Fruit fly (Drosophila melanogaster) whole organism, embryonic: Measurements from ENCODE around the gene Fign.

Experiments used
- Abd-B ChIP-seq: fragments of 200-800 bp; sonication (Bioruptor generic); optimal IDR thresholded peaks from 2 replicates; lab custom pipeline; 2018; ENCODE audit warnings: missing biosample characterization, mild to moderate bottlenecking, missing genetic modification characterization, moderate library complexity
- Awh ChIP-seq: fragments of 200-800 bp; sonication (Bioruptor generic); IDR thresholded peaks from 2 replicates; pipeline ENCODE4, ENCODE4 v1.3.6; 2022; ENCODE audit warnings: missing biosample characterization, missing genetic modification characterization
- BEAF-32 ChIP-seq: fragments of 200-800 bp; sonication (Bioruptor generic); optimal IDR thresholded peaks from 3 replicates; lab custom pipeline; 2017; ENCODE audit warnings: missing biosample characterization, missing genetic modification characterization, mild to moderate bottlenecking, moderate library complexity, missing genetic modification reagents
- CG10147 ChIP-seq: fragments of 200-800 bp; sonication (Bioruptor generic); optimal IDR thresholded peaks from 2 replicates; lab custom pipeline; 2019; ENCODE audit warnings: missing biosample characterization, mild to moderate bottlenecking, missing genetic modification characterization, moderate library complexity
- CG10366 ChIP-seq: fragments of 200-800 bp; sonication (Bioruptor generic); IDR thresholded peaks from 2 replicates; pipeline ENCODE4 v1.3.6; 2022; ENCODE audit warnings: missing biosample characterization, missing genetic modification characterization
- CG10431 ChIP-seq: fragments of 200-800 bp; sonication (Bioruptor generic); optimal IDR thresholded peaks from 3 replicates; lab custom pipeline; 2018; ENCODE audit warnings: missing biosample characterization, mild to moderate bottlenecking, missing genetic modification characterization
- CG10543 ChIP-seq: fragments of 200-800 bp; sonication (Bioruptor generic); optimal IDR thresholded peaks from 3 replicates; lab custom pipeline; 2017; ENCODE audit warnings: missing biosample characterization, mild to moderate bottlenecking, missing genetic modification characterization, moderate library complexity
- CG11723 ChIP-seq: fragments of 200-800 bp; sonication (Bioruptor generic); optimal IDR thresholded peaks from 2 replicates; lab custom pipeline; 2017; ENCODE audit warnings: missing biosample characterization, mild to moderate bottlenecking, missing genetic modification characterization
- CG15514 ChIP-seq: fragments of 200-800 bp; sonication (Bioruptor generic); optimal IDR thresholded peaks from 3 replicates; lab custom pipeline; 2017; ENCODE audit warnings: missing biosample characterization, missing genetic modification characterization, mild to moderate bottlenecking, moderate library complexity, missing genetic modification reagents
- CG17328 ChIP-seq: fragments of 200-800 bp; sonication (Bioruptor generic); IDR thresholded peaks from 2 replicates; pipeline ENCODE4 v1.3.6; 2022; ENCODE audit warnings: missing biosample characterization, missing genetic modification characterization
- CG18011 ChIP-seq: fragments of 200-800 bp; sonication (Bioruptor generic); optimal IDR thresholded peaks from 2 replicates; lab custom pipeline; 2017; ENCODE audit warnings: missing biosample characterization, missing genetic modification characterization, mild to moderate bottlenecking, moderate library complexity, missing genotype
- CG30020 ChIP-seq: fragments of 200-800 bp; optimal IDR thresholded peaks from 2 replicates; lab custom pipeline; 2019; ENCODE audit warnings: missing biosample characterization, mild to moderate bottlenecking, missing genetic modification characterization, moderate library complexity
- CG30403 ChIP-seq: fragments of 200-800 bp; sonication (Bioruptor generic); optimal IDR thresholded peaks from 3 replicates; lab custom pipeline; 2016; ENCODE audit warnings: missing biosample characterization, missing genetic modification characterization
- CG34224 ChIP-seq: fragments of 200-800 bp; sonication (Bioruptor generic); IDR thresholded peaks from 3 replicates; pipeline ENCODE4 v1.3.6; 2022; ENCODE audit warnings: missing biosample characterization, missing genetic modification characterization; ENCODE audit not compliant: partially characterized antibody
- CG5953 ChIP-seq: fragments of 200-800 bp; sonication (Bioruptor generic); IDR thresholded peaks from 2 replicates; pipeline ENCODE4 v1.3.6; 2022; ENCODE audit warnings: missing biosample characterization, missing genetic modification characterization
- CG7556 ChIP-seq: fragments of 200-800 bp; sonication (Bioruptor generic); optimal IDR thresholded peaks from 2 replicates; lab custom pipeline; 2017; ENCODE audit warnings: missing biosample characterization, mild to moderate bottlenecking, missing genetic modification characterization
- CG8290 ChIP-seq, 3 experiments: fragments of 200-800 bp; sonication (Bioruptor generic); optimal IDR thresholded peaks; 2 replicates each; lab custom pipeline; 2016 to 2019; ENCODE audit warnings: missing biosample characterization in 3 of 3, missing genetic modification characterization in 3 of 3, mild to moderate bottlenecking in 2 of 3, moderate library complexity in 1 of 3
- CG8478 ChIP-seq: fragments of >200 bp; optimal IDR thresholded peaks from 2 replicates; lab custom pipeline; 2018
- CG9876 ChIP-seq: fragments of 200-800 bp; sonication (Bioruptor generic); optimal IDR thresholded peaks from 2 replicates; lab custom pipeline; 2016; ENCODE audit warnings: missing biosample characterization, missing genetic modification characterization
- Dad ChIP-seq: fragments of 200-800 bp; sonication (Bioruptor generic); optimal IDR thresholded peaks from 3 replicates; lab custom pipeline; 2016; ENCODE audit warnings: missing biosample characterization, missing genetic modification characterization
- Dref ChIP-seq: fragments of 200-800 bp; sonication (Bioruptor generic); IDR thresholded peaks from 2 replicates; pipeline ENCODE4 v1.3.6; 2022; ENCODE audit warnings: missing biosample characterization, missing genetic modification characterization
- Ets65A ChIP-seq: fragments of 200-800 bp; sonication (Bioruptor generic); peaks from one replicate; lab custom pipeline; 2016; ENCODE audit warnings: missing biosample characterization, missing genetic modification characterization
- Fer2 ChIP-seq: fragments of 200-800 bp; sonication (Bioruptor generic); optimal IDR thresholded peaks from 2 replicates; lab custom pipeline; 2018; ENCODE audit warnings: missing biosample characterization, mild to moderate bottlenecking, missing genetic modification characterization, moderate library complexity
- Hr3 ChIP-seq: fragments of 200-800 bp; sonication (Bioruptor generic); optimal IDR thresholded peaks from 3 replicates; lab custom pipeline; 2016; ENCODE audit warnings: missing biosample characterization, missing genetic modification characterization
- Lhr ChIP-seq: fragments of 200-800 bp; sonication (Bioruptor generic); optimal IDR thresholded peaks from 3 replicates; lab custom pipeline; 2017; ENCODE audit warnings: mild to moderate bottlenecking, missing biosample characterization, missing genetic modification reagents, missing genetic modification characterization
- NfI ChIP-seq: fragments of 200-800 bp; sonication (Bioruptor generic); optimal IDR thresholded peaks from 3 replicates; lab custom pipeline; 2018; ENCODE audit warnings: missing biosample characterization, mild to moderate bottlenecking, missing genetic modification characterization, moderate library complexity
- Opbp ChIP-seq: fragments of 200-800 bp; sonication (Bioruptor generic); IDR thresholded peaks from 3 replicates; pipeline ENCODE4 v1.3.6; 2022; ENCODE audit warnings: missing biosample characterization, missing genetic modification characterization; ENCODE audit not compliant: partially characterized antibody
- Scr ChIP-seq: fragments of 200-800 bp; sonication (Bioruptor generic); IDR thresholded peaks from 2 replicates; pipeline ENCODE4 v1.3.6; 2022; ENCODE audit warnings: missing biosample characterization, missing genetic modification characterization; ENCODE audit not compliant: partially characterized antibody
- Sox102F ChIP-seq: fragments of 200-800 bp; sonication (Bioruptor generic); optimal IDR thresholded peaks from 2 replicates; lab custom pipeline; 2018; ENCODE audit warnings: missing biosample characterization, mild to moderate bottlenecking, missing genetic modification characterization, moderate library complexity
- Usf ChIP-seq: fragments of 200-800 bp; sonication (Bioruptor generic); optimal IDR thresholded peaks from 2 replicates; lab custom pipeline; 2017; ENCODE audit warnings: missing genotype, missing biosample characterization, missing genetic modification characterization
- ac ChIP-seq: fragments of 200-800 bp; sonication (Bioruptor generic); optimal IDR thresholded peaks from 3 replicates; lab custom pipeline; 2017; ENCODE audit warnings: missing biosample characterization, mild to moderate bottlenecking, missing genetic modification characterization
- amos ChIP-seq: fragments of 200-800 bp; sonication (Bioruptor generic); IDR thresholded peaks from 2 replicates; pipeline ENCODE4 v1.3.6; 2022; ENCODE audit warnings: missing biosample characterization, missing genetic modification characterization; ENCODE audit not compliant: partially characterized antibody
- ash1 ChIP-seq: fragments of 200-800 bp; sonication (Bioruptor generic); optimal IDR thresholded peaks from 2 replicates; lab custom pipeline; 2018; ENCODE audit warnings: missing biosample characterization, mild to moderate bottlenecking, missing genetic modification characterization
- br ChIP-seq: fragments of >200 bp; optimal IDR thresholded peaks from 2 replicates; lab custom pipeline; 2017
- btn ChIP-seq: fragments of 200-800 bp; sonication (Bioruptor generic); optimal IDR thresholded peaks from 2 replicates; lab custom pipeline; 2016; ENCODE audit warnings: missing biosample characterization, missing genetic modification characterization
- danr ChIP-seq: fragments of 200-800 bp; sonication (Bioruptor generic); IDR thresholded peaks from 2 replicates; pipeline ENCODE4 v1.3.6; 2022; ENCODE audit warnings: missing biosample characterization, missing genetic modification characterization
- dati ChIP-seq: fragments of 200-800 bp; sonication (Bioruptor generic); IDR thresholded peaks from 2 replicates; pipeline ENCODE4 v1.3.6; 2022; ENCODE audit warnings: missing biosample characterization, missing genetic modification characterization
- disco-r ChIP-seq: fragments of 200-800 bp; sonication (Bioruptor generic); optimal IDR thresholded peaks from 2 replicates; lab custom pipeline; 2016; ENCODE audit warnings: missing biosample characterization, missing genetic modification characterization
- hb ChIP-seq: fragments of 200-800 bp; sonication (Bioruptor generic); IDR thresholded peaks from 3 replicates; pipeline ENCODE4 v1.3.6; 2022; ENCODE audit warnings: missing biosample characterization, missing genetic modification characterization; ENCODE audit not compliant: partially characterized antibody
- hbn ChIP-seq: fragments of 200-800 bp; sonication (Bioruptor generic); IDR thresholded peaks from 2 replicates; pipeline ENCODE4 v1.3.6; 2022; ENCODE audit warnings: missing biosample characterization, missing genetic modification characterization; ENCODE audit not compliant: partially characterized antibody
- inv ChIP-seq: fragments of 200-800 bp; sonication (Bioruptor generic); IDR thresholded peaks from 2 replicates; pipeline ENCODE4 v1.3.6; 2022; ENCODE audit warnings: missing biosample characterization, missing genetic modification characterization; ENCODE audit not compliant: partially characterized antibody
- knrl ChIP-seq: fragments of 200-800 bp; sonication (Bioruptor generic); IDR thresholded peaks from 3 replicates; pipeline ENCODE4 v1.3.6; 2022; ENCODE audit warnings: missing biosample characterization, missing genetic modification characterization; ENCODE audit not compliant: partially characterized antibody
- mirr ChIP-seq: fragments of 200-800 bp; sonication (Bioruptor generic); optimal IDR thresholded peaks from 3 replicates; lab custom pipeline; 2018; ENCODE audit warnings: missing biosample characterization, mild to moderate bottlenecking, missing genetic modification characterization
- onecut ChIP-seq: fragments of 200-800 bp; sonication (Bioruptor generic); IDR thresholded peaks from 2 replicates; pipeline ENCODE4 v1.3.6; 2022; ENCODE audit warnings: missing biosample characterization, missing genetic modification characterization
- phol ChIP-seq: fragments of 200-800 bp; sonication (Bioruptor generic); optimal IDR thresholded peaks from 3 replicates; lab custom pipeline; 2018; ENCODE audit warnings: missing biosample characterization, mild to moderate bottlenecking, missing genetic modification characterization, moderate library complexity
- pzg ChIP-seq: fragments of 200-800 bp; sonication (Bioruptor generic); optimal IDR thresholded peaks from 3 replicates; lab custom pipeline; 2018; ENCODE audit warnings: missing biosample characterization, mild to moderate bottlenecking, missing genetic modification characterization, moderate library complexity
- sd ChIP-seq: fragments of 200-800 bp; sonication (Bioruptor generic); optimal IDR thresholded peaks from 3 replicates; lab custom pipeline; 2018; ENCODE audit warnings: missing biosample characterization, mild to moderate bottlenecking, missing genetic modification characterization, moderate library complexity
- ssp ChIP-seq: fragments of 200-800 bp; sonication (Bioruptor generic); IDR thresholded peaks from 2 replicates; pipeline ENCODE4 v1.3.6; 2022; ENCODE audit warnings: missing biosample characterization, missing genetic modification characterization
- unc-4 ChIP-seq: fragments of 200-800 bp; sonication (Bioruptor generic); IDR thresholded peaks from 2 replicates; pipeline ENCODE4 v1.3.6; 2022; ENCODE audit warnings: missing biosample characterization, missing genetic modification characterization; ENCODE audit not compliant: partially characterized antibody

Gene Fign

dm6 chr2L:3319731-3320295 is at the start of gene Fign, which contains the start of gene CG8837 (continued):
- TF ChIP-seq Dref (GFP tag; lab: Robert Waterston, UW), result peak; percentile 98
- peak; percentile 3 for TF ChIP-seq CG10543
- peak; percentile 57 for TF ChIP-seq unc-4 (GFP tag; lab: Robert Waterston, UW)
- peak; percentile 71 for TF ChIP-seq CG30020 (tag; lab: Kevin White, UChicago)
- no peak for TF ChIP-seq sd (tag; lab: Kevin White, UChicago)
- no peak for TF ChIP-seq Dad
- no peak for TF ChIP-seq phol (tag; lab: Kevin White, UChicago)
- no peak for TF ChIP-seq Ets65A
- peak; percentile 95 for TF ChIP-seq hb (GFP tag; lab: Robert Waterston, UW)
- TF ChIP-seq CG15514 (GFP tag; lab: Kevin White, UChicago), result peak; percentile 28
- no peak for TF ChIP-seq CG10431 (GFP tag; lab: Kevin White, UChicago)
- no peak for TF ChIP-seq Awh (GFP tag; lab: Robert Waterston, UW)
- TF ChIP-seq CG8478 (lab: Kevin White, UChicago), result no peak
- TF ChIP-seq onecut (GFP tag; lab: Robert Waterston, UW), result no peak
- TF ChIP-seq CG17328 (GFP tag; lab: Robert Waterston, UW), result no peak
- no peak for TF ChIP-seq CG18011 (GFP tag; lab: Kevin White, UChicago)
- TF ChIP-seq CG8290 (GFP tag; optimal IDR thresholded peaks at IDR 0.05; lab: Kevin White, UChicago), result no peak
- TF ChIP-seq CG8290 (tag; optimal IDR thresholded peaks at IDR 0.05; lab: Kevin White, UChicago), result no peak
- no peak for TF ChIP-seq Fer2 (tag; lab: Kevin White, UChicago)
- no peak for TF ChIP-seq btn
- no peak for TF ChIP-seq ash1
- TF ChIP-seq Hr3 (GFP tag; lab: Kevin White, UChicago), result no peak
- no peak for TF ChIP-seq disco-r
- peak; percentile 58 for TF ChIP-seq hbn (GFP tag; lab: Robert Waterston, UW)
- TF ChIP-seq knrl (GFP tag; lab: Robert Waterston, UW), result peak; percentile 61
- no peak for TF ChIP-seq Usf (GFP tag; lab: Kevin White, UChicago)
- no peak for TF ChIP-seq ac
- no peak for TF ChIP-seq CG10366 (GFP tag; lab: Robert Waterston, UW)
- no peak for TF ChIP-seq CG9876 (GFP tag; lab: Kevin White, UChicago)
- no peak for TF ChIP-seq CG5953 (GFP tag; lab: Robert Waterston, UW)
- TF ChIP-seq dati (GFP tag; lab: Robert Waterston, UW), result no peak
- TF ChIP-seq Sox102F (GFP tag; lab: Kevin White, UChicago), result no peak
- TF ChIP-seq Scr, result peak; percentile 74
- TF ChIP-seq Lhr, result peak; percentile 42
- TF ChIP-seq CG11723 (GFP tag; lab: Kevin White, UChicago), result no peak
- no peak for TF ChIP-seq CG7556 (GFP tag; lab: Kevin White, UChicago)
- TF ChIP-seq inv (GFP tag; lab: Robert Waterston, UW), result peak; percentile 63; the same call in 1 of the 2 replicates
- TF ChIP-seq danr (GFP tag; lab: Robert Waterston, UW), result no peak
- TF ChIP-seq ssp, result peak; percentile 98
- TF ChIP-seq CG30403 (GFP tag; lab: Kevin White, UChicago), result no peak
- TF ChIP-seq amos (GFP tag; lab: Robert Waterston, UW), result peak; percentile 75
- TF ChIP-seq BEAF-32 (GFP tag; lab: Kevin White, UChicago), result peak; percentile 50
- peak; percentile 77; the same call in 2 of the 3 replicates for TF ChIP-seq Opbp (GFP tag; lab: Robert Waterston, UW)
- no peak for TF ChIP-seq CG10147 (GFP tag; lab: Kevin White, UChicago)
- TF ChIP-seq NfI (GFP tag; lab: Kevin White, UChicago), result no peak
- peak; percentile 86 for TF ChIP-seq CG34224 (GFP tag; lab: Robert Waterston, UW)
- TF ChIP-seq Abd-B (GFP tag; lab: Kevin White, UChicago), result no peak
- TF ChIP-seq mirr (GFP tag; lab: Kevin White, UChicago), result no peak
- no peak for TF ChIP-seq br (lab: Kevin White, UChicago)
- peak; percentile 73 for TF ChIP-seq pzg (GFP tag; lab: Kevin White, UChicago)
